Fruit fly (Drosophila melanogaster): ENCODE data around the gene CG7296.

DNA sequence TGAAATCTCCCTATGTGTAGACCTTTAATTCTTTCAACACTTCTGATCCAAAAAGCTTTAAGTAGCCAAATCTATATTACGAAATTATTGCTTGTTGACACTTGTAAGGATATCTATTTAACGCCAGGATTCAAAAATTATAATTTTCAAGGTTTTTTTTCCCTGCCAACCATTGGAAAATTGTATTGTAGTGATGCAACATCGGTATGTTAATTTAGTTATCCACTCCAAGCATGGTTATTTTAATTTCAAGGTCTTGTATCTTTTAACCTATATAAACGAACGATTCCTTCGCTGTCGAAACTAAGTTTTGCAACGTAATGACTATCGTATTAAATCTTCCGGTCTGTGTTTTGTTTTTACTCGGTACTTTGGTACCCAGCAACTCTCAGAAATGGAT, 40.8 kb downstream of the CG7296 start, which contains the start of gene CG17097:
- no peak for TF ChIP-seq psq (optimal IDR thresholded peaks at IDR 0.05)
- no peak for TF ChIP-seq usp (GFP tag; optimal IDR thresholded peaks at IDR 0.05)
- no peak for TF ChIP-seq EcR (GFP tag; optimal IDR thresholded peaks at IDR 0.05)
- no peak for TF ChIP-seq pan (optimal IDR thresholded peaks at IDR 0.05)
- TF ChIP-seq CG8478 (optimal IDR thresholded peaks at IDR 0.05), result no peak
- TF ChIP-seq Dll (optimal IDR thresholded peaks at IDR 0.05), result no peak

All from whole organism.